Worm (Caenorhabditis elegans) whole organism, L1 larva: ENCODE data around the gene F49F1.5.
A peak's percentile ranks its signal among the peaks of the same experiment; 100 is the strongest.

ENCODE experiments used
- F16B12.6 ChIP-seq: fragments of 150-350 bp; optimal IDR thresholded peaks from 2 replicates; lab custom pipeline; 2014; ENCODE audit warnings: missing biosample characterization, missing genetic modification characterization
- aha-1 ChIP-seq: fragments of 150-350 bp; optimal IDR thresholded peaks from 2 replicates; lab custom pipeline; 2014; ENCODE audit warnings: missing biosample characterization, missing genetic modification characterization
- ceh-8 ChIP-seq: fragments of 200-800 bp; sonication (Bioruptor generic); optimal IDR thresholded peaks from 2 replicates; lab custom pipeline; 2018; ENCODE audit warnings: mild to moderate bottlenecking, missing genetic modification characterization, moderate library complexity, missing compliant biosample characterization
- ceh-90 ChIP-seq: sonication (generic microtip); optimal IDR thresholded peaks from 2 replicates; lab custom pipeline; 2016; ENCODE audit warnings: missing genetic modification characterization, missing compliant biosample characterization
- efl-1 ChIP-seq, 4 experiments: fragments of 150-350 bp; optimal IDR thresholded peaks in 3 of 4; peaks in 1 of 4; 1 replicate in 1 of 4; 2 replicates in 3 of 4; lab custom pipeline; 2014; ENCODE audit warnings: missing biosample characterization in 2 of 4, missing genetic modification characterization in 2 of 4, missing genetic modification reagents in 2 of 4
- egl-13 ChIP-seq: sonication (generic microtip); optimal IDR thresholded peaks from 2 replicates; lab custom pipeline; 2016; ENCODE audit warnings: missing genotype, missing genetic modification reagents, missing genetic modification characterization, missing compliant biosample characterization
- ets-5 ChIP-seq: fragments of 200-800 bp; sonication (Bioruptor generic); IDR thresholded peaks from 2 replicates; pipeline ENCODE4 v1.3.6; 2022; ENCODE audit warnings: missing genetic modification characterization, missing compliant biosample characterization
- hlh-4 ChIP-seq: sonication (generic microtip); optimal IDR thresholded peaks from 2 replicates; lab custom pipeline; 2016; ENCODE audit warnings: mild to moderate bottlenecking, missing genetic modification characterization, missing compliant biosample characterization
- hpl-2 ChIP-seq: fragments of 150-350 bp; optimal IDR thresholded peaks from 2 replicates; lab custom pipeline; 2014; ENCODE audit warnings: missing biosample characterization, missing genetic modification reagents, missing genetic modification characterization
- lin-14 ChIP-seq: fragments of 200-800 bp; sonication (Bioruptor generic); optimal IDR thresholded peaks from 2 replicates; lab custom pipeline; 2018; ENCODE audit warnings: mild to moderate bottlenecking, missing genetic modification characterization, moderate library complexity, missing compliant biosample characterization
- lin-15B ChIP-seq: fragments of 150-350 bp; sonication (generic microtip); optimal IDR thresholded peaks from 3 replicates; lab custom pipeline; 2014; ENCODE audit warnings: missing biosample characterization, missing genetic modification characterization
- lin-39 ChIP-seq: fragments of 150-350 bp; optimal IDR thresholded peaks from 2 replicates; lab custom pipeline; 2014; ENCODE audit warnings: missing biosample characterization, missing genetic modification reagents, missing genetic modification characterization
- lsy-2 ChIP-seq, 2 experiments: fragments of 150-350 bp; optimal IDR thresholded peaks; 2 replicates each; lab custom pipeline; 2014; ENCODE audit warnings: missing biosample characterization in 2 of 2, missing genetic modification characterization in 2 of 2
- mab-9 ChIP-seq: fragments of 200-800 bp; sonication (Bioruptor generic); IDR thresholded peaks from 2 replicates; pipeline ENCODE4 v1.3.6; 2022; ENCODE audit warnings: missing genetic modification reagents, missing genetic modification characterization, missing compliant biosample characterization
- mdl-1 ChIP-seq, 2 experiments: fragments of 150-350 bp; optimal IDR thresholded peaks; 2 replicates each; lab custom pipeline; 2014 to 2017; ENCODE audit warnings: missing biosample characterization in 2 of 2, missing genetic modification characterization in 2 of 2, inconsistent platforms in 1 of 2
- mep-1 ChIP-seq: fragments of 150-350 bp; optimal IDR thresholded peaks from 2 replicates; lab custom pipeline; 2014; ENCODE audit warnings: missing biosample characterization, missing genetic modification characterization
- nhr-237 ChIP-seq: fragments of 150-350 bp; optimal IDR thresholded peaks from 2 replicates; lab custom pipeline; 2014; ENCODE audit warnings: missing biosample characterization, missing genetic modification characterization
- nhr-71 ChIP-seq: sonication (generic microtip); optimal IDR thresholded peaks from 2 replicates; lab custom pipeline; 2016; ENCODE audit warnings: mild to moderate bottlenecking, missing genetic modification characterization, moderate library complexity, missing compliant biosample characterization
- nhr-84 ChIP-seq: sonication (generic microtip); optimal IDR thresholded peaks from 2 replicates; lab custom pipeline; 2017; ENCODE audit warnings: missing biosample characterization, missing genetic modification characterization
- skn-1 ChIP-seq: fragments of 150-350 bp; optimal IDR thresholded peaks from 2 replicates; lab custom pipeline; 2014; ENCODE audit warnings: missing biosample characterization, missing genetic modification characterization
- snpc-4 ChIP-seq: fragments of 150-350 bp; optimal IDR thresholded peaks from 2 replicates; lab custom pipeline; 2014; ENCODE audit warnings: missing biosample characterization, missing genetic modification characterization
- snu-23 ChIP-seq: sonication (generic microtip); optimal IDR thresholded peaks from 2 replicates; lab custom pipeline; 2016; ENCODE audit warnings: missing genetic modification characterization, missing compliant biosample characterization
- sptf-1 ChIP-seq: fragments of 150-350 bp; optimal IDR thresholded peaks from 2 replicates; lab custom pipeline; 2014; ENCODE audit warnings: missing biosample characterization, missing genetic modification characterization
- swsn-7 ChIP-seq: sonication (generic microtip); optimal IDR thresholded peaks from 2 replicates; lab custom pipeline; 2016; ENCODE audit warnings: missing genetic modification characterization, missing compliant biosample characterization
- tlp-1 ChIP-seq: fragments of 150-350 bp; optimal IDR thresholded peaks from 2 replicates; lab custom pipeline; 2014; ENCODE audit warnings: missing biosample characterization, missing genetic modification characterization
- unc-86 ChIP-seq: sonication (generic microtip); optimal IDR thresholded peaks from 2 replicates; lab custom pipeline; 2016; ENCODE audit warnings: missing genetic modification characterization, missing compliant biosample characterization
- unc-98 ChIP-seq: fragments of 200-800 bp; sonication (Bioruptor generic); IDR thresholded peaks from 2 replicates; pipeline ENCODE4 v1.3.6; 2022; ENCODE audit warnings: missing genetic modification characterization, missing compliant biosample characterization

Gene F49F1.5

ce11 chrIV:4078901-4079300 is 41.3 kb downstream of the F49F1.5 start, which contains the start of gene C35B1.8:
Gene C35B1.8, minus strand, starts transcription at chrIV:4079001.
- TF ChIP-seq egl-13 (tag; lab: Kevin White, UChicago) (no peak), sptf-1 (tag; lab: Kevin White, UChicago) (no peak), unc-98 (GFP tag; lab: Robert Waterston, UW) (no peak), aha-1 (no peak), hpl-2 (GFP tag; lab: Kevin White, UChicago) (no peak), lin-39 (tag; lab: Kevin White, UChicago) (no peak), hlh-4 (tag; lab: Kevin White, UChicago) (no peak), unc-86 (tag; lab: Kevin White, UChicago) (no peak), swsn-7 (no peak)

- no peak for TF ChIP-seq nhr-237 (tag; lab: Kevin White, UChicago)
- TF ChIP-seq ceh-8 (GFP tag; lab: Kevin White, UChicago): peak; percentile 44
- TF ChIP-seq efl-1 (optimal IDR thresholded peaks at IDR 0.05; lab: Kevin White, UChicago): no peak
- peak in 1 of 2 experiments; percentile 15 for TF ChIP-seq efl-1 (GFP tag; optimal IDR thresholded peaks at IDR 0.05 in 1 of 2; lab: Kevin White, UChicago)
Observed at ce11 chrIV:4076690-4077295, 43.4 kb downstream of the F49F1.5 start.

- no peak for TF ChIP-seq skn-1 (tag; lab: Kevin White, UChicago)
Observed at ce11 chrIV:4074610-4075009, 45.6 kb downstream of the F49F1.5 start, which contains the start of gene W03D2.9. Gene W03D2.9, minus strand, starts transcription at chrIV:4074710.

DNA sequence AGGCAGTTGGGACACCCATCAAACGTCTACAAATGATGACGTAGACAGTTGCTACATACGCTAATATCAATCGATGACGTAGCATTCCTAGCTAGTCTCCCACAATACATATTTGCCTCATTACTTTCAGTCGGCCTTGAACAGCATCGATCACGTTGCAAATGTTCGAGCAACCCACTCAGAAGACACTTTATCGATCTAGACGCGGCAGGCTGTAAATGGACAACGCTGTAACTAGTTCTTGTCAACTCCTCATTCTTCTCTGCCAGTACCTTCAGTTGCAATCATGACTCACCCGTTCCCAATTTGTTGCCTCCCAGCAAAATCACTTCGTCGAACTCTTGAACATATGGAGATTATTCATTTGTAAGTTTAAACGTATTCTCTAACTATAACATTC is 48.2 kb downstream of the F49F1.5 start, which contains the start of gene pqn-75:
Gene pqn-75 (plus strand): TSS at position 301 of the 400 bp plus-strand sequence.
- TF ChIP-seq nhr-71 (tag; lab: Kevin White, UChicago): no peak
- TF ChIP-seq lin-15B: no peak
- TF ChIP-seq, all 84 proteins: peak for 0

DNA sequence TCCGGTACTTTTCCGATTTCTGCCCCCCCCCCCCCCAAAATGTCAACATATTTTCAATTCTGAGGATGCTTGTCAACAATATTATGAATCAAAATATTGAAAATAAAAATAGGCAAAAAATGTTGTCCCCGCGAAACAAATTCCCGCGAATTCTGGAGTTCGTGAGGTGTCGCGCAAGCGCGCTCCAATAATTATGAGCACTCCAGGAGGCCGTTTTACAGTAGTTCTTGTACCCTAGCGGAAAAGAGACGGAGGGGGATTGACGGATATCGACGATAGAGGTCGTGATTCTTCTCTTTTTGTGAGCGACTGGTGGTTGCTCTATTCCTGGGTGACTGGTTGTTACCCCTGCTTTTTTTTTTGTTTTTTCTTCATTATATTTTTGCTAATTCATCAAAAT is 49.4 kb downstream of the F49F1.5 start:
- TF ChIP-seq lsy-2 (tag; optimal IDR thresholded peaks at IDR 0.05; lab: Kevin White, UChicago): no peak
- no peak for TF ChIP-seq snpc-4
- TF ChIP-seq tlp-1 (tag; lab: Kevin White, UChicago): no peak
- no peak for TF ChIP-seq snu-23 (GFP tag; lab: Kevin White, UChicago)
- TF ChIP-seq hpl-2 (GFP tag; lab: Kevin White, UChicago): no peak
- TF ChIP-seq lin-14 (GFP tag; lab: Kevin White, UChicago): no peak
- TF ChIP-seq egl-13 (tag; lab: Kevin White, UChicago): no peak
- no peak for TF ChIP-seq nhr-84 (tag; lab: Kevin White, UChicago)
- TF ChIP-seq ets-5 (GFP tag; lab: Robert Waterston, UW): no peak
- TF ChIP-seq F16B12.6 (tag; lab: Kevin White, UChicago): no peak
- no peak for TF ChIP-seq mdl-1 (tag; optimal IDR thresholded peaks at IDR 0.05; lab: Kevin White, UChicago)
- no peak for TF ChIP-seq mep-1 (tag; lab: Kevin White, UChicago)
- TF ChIP-seq ceh-90 (tag; lab: Kevin White, UChicago): no peak
- no peak for TF ChIP-seq mab-9
